Fruit fly (Drosophila melanogaster) whole organism, embryonic: ENCODE results near the gene CG9970.

Experiments
- Med ChIP-seq: fragments of 200-800 bp; sonication (Bioruptor generic); peaks from one replicate; lab custom pipeline; 2016; ENCODE audit warnings: missing biosample characterization, missing genetic modification characterization, mild to moderate bottlenecking, inconsistent platforms, moderate library complexity
- kay ChIP-seq: fragments of 200-800 bp; sonication (Bioruptor generic); optimal IDR thresholded peaks from 2 replicates; lab custom pipeline; 2016; ENCODE audit warnings: missing biosample characterization, missing genetic modification characterization
- zen2 ChIP-seq: fragments of 200-800 bp; sonication (Bioruptor generic); IDR thresholded peaks from 3 replicates; pipeline ENCODE4 v1.3.6; 2022; ENCODE audit warnings: missing biosample characterization, missing genetic modification characterization; ENCODE audit not compliant: partially characterized antibody

dm6 chr3L:2916554-2916953, at the start of gene CG9970:
- TF ChIP-seq Med (GFP tag; lab: Kevin White, UChicago) (no peak), zen2 (no peak), kay (GFP tag; lab: Kevin White, UChicago) (no peak)
